Fruit fly (Drosophila melanogaster): ENCODE results near the gene CG44006.

CG44006 gene

DNA sequence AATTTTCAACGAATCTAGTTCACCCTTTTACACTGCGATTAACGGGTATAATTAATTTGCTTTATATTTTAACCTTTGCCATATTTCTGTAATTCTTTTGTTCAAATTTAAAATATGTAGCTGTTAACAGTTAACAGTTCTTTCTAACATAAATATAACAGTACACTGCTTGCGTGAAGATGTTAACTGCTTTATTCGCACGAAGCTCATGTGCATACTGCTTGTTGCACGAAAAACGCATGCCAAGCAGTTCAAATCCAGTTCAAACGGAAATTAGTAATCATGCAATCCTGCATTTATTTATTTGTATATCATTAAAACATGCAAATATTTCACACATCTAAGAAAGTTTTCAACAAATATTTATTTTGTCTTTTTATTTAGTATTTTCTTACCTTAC lies 18.1 kb upstream of the CG44006 start:
- TF ChIP-seq usp (GFP tag; optimal IDR thresholded peaks at IDR 0.05): no peak
- TF ChIP-seq psq (optimal IDR thresholded peaks at IDR 0.05): no peak
- TF ChIP-seq EcR (GFP tag; optimal IDR thresholded peaks at IDR 0.05): no peak
- no peak for TF ChIP-seq pan (optimal IDR thresholded peaks at IDR 0.05)
- TF ChIP-seq Dll (optimal IDR thresholded peaks at IDR 0.05): no peak
- TF ChIP-seq CG8478 (optimal IDR thresholded peaks at IDR 0.05): no peak

DNA sequence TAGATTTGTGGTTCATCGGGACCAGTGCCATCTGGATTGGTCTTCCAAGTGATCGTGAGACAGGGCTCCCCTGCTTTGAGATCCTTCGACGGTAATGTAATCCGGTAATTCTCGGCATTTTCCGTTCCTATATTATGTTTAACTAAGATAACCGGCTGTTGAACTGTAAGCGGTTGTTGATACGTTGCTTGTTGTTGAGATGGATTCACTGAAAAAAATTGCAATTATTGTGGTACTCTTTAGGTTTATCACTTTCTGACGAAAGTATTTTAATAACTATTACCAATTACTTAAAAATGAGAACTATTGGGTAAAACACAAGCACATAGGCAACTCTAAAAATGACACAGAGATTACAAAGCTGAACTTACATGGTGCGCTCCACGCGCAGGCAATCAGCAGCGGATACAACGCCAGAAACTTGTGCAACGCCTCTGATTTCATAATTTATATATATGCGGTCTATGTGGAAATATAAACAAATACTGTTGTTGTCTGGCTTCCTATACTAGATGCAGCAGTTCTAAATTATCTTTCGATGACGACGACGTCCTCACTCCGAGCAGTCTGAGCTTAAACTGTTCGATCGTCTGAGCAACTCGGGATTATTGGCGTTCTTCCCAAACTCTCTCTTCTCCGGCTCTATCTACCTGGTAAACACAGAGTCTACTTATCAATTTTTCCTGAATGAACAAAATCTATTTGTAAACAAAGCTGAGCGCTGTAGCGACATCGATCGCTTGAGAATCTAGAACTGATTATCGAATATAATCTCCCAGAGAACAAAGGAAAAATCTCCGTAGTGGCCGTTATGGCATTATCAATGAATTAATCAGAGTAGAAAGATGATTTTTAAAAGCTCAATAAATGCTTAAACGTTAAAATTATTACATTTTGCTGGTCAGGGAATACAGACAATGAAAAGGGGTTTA lies 17.1 kb upstream of the CG44006 start, which contains the start of gene CG34253:
Gene CG34253, minus strand, starts transcription at position 567 of the 932 bp plus-strand sequence.
- TF ChIP-seq usp (GFP tag; optimal IDR thresholded peaks at IDR 0.05) (no peak), EcR (GFP tag; optimal IDR thresholded peaks at IDR 0.05) (no peak), psq (optimal IDR thresholded peaks at IDR 0.05) (no peak), Dll (optimal IDR thresholded peaks at IDR 0.05) (no peak), CG8478 (optimal IDR thresholded peaks at IDR 0.05) (no peak), pan (optimal IDR thresholded peaks at IDR 0.05) (no peak)

DNA sequence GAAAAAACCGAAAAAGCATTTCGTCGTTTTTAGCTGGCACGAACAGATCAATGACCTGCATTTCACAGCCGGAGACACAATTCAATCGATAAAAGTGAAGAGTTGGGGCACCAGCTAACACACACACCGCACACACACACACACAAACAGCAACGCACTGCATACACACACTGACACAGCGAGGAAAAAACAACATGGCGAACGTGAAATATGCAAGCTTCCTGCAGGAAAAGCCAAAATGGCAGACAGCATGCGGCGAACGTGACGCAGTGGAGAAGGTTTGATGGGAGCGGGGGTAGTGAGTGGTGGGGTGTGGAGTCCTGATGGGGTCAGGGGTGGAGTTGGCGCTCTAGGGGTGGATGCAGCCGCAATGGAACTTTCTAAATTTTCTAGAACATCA lies 14.0 kb upstream of the CG44006 start:
- TF ChIP-seq EcR (GFP tag; optimal IDR thresholded peaks at IDR 0.05): no peak
- TF ChIP-seq usp (GFP tag; optimal IDR thresholded peaks at IDR 0.05): no peak
- TF ChIP-seq pan (optimal IDR thresholded peaks at IDR 0.05): no peak
- no peak for TF ChIP-seq psq (optimal IDR thresholded peaks at IDR 0.05)
- TF ChIP-seq Dll (optimal IDR thresholded peaks at IDR 0.05): no peak
- no peak for TF ChIP-seq CG8478 (optimal IDR thresholded peaks at IDR 0.05)

DNA sequence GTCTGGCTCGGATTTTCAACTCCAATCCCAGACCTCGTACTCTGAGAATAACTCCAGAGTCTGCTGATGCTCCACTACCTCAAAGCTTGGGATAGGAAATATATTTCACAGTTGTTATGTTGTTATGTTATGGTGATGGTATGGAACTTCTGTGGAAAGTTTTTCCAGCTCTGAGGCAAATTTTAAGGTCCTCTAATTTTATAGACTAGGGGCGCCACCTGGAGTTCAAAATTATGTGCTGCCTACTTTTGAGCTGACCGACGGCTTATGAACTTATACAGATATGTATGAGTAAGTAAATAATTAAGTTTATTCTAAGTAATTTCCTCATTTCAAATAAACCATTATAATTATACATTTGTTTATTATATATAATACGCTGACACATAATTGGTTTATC lies 13.5 kb upstream of the CG44006 start:
- TF ChIP-seq pan (optimal IDR thresholded peaks at IDR 0.05) (no peak), usp (GFP tag; optimal IDR thresholded peaks at IDR 0.05) (no peak)

DNA sequence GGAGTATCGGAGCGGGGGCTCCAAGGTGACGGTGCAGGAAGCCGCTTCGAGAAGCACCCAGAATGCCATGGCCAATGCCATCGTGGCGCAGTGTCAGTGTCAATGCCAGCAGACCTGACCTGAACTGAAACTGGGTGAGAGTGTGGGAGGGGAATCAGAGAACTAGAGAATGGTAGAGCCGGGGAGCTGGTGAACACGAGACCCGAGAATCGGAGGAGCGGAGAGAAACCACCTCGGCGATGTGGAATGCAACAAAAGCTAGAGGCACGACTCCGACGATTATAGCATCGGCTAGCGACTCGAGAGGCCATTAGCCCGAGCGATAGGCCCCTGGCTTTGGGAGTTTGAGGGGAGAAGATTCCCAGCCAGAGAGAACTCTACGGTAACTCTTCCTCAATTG lies 12.0 kb upstream of the CG44006 start:
- TF ChIP-seq CG8478 (optimal IDR thresholded peaks at IDR 0.05) (no peak), EcR (GFP tag; optimal IDR thresholded peaks at IDR 0.05) (peak in 1 of 2 experiments; percentile 98), pan (optimal IDR thresholded peaks at IDR 0.05) (no peak)

DNA sequence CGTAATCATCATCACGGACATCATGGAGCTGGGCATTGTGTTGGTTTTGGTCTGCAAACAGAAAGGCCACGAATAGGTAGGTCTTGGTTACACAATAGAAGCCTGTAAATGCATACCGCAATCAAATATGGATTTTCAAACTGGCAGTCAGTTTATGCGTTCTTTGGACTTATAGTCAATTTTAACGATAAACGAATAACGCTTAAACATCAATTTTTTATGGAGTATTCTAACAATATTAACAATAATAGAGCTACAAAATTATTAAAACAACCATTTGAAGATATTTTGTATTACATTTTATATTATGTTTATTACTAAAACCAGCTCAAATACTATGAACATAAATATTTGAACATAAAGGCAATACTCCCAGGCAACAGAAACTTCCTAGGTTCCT lies 11.5 kb upstream of the CG44006 start:
- TF ChIP-seq EcR (GFP tag; optimal IDR thresholded peaks at IDR 0.05) (no peak), pan (optimal IDR thresholded peaks at IDR 0.05) (no peak), CG8478 (optimal IDR thresholded peaks at IDR 0.05) (no peak), usp (GFP tag; optimal IDR thresholded peaks at IDR 0.05) (no peak), Dll (optimal IDR thresholded peaks at IDR 0.05) (no peak), psq (optimal IDR thresholded peaks at IDR 0.05) (no peak)

DNA sequence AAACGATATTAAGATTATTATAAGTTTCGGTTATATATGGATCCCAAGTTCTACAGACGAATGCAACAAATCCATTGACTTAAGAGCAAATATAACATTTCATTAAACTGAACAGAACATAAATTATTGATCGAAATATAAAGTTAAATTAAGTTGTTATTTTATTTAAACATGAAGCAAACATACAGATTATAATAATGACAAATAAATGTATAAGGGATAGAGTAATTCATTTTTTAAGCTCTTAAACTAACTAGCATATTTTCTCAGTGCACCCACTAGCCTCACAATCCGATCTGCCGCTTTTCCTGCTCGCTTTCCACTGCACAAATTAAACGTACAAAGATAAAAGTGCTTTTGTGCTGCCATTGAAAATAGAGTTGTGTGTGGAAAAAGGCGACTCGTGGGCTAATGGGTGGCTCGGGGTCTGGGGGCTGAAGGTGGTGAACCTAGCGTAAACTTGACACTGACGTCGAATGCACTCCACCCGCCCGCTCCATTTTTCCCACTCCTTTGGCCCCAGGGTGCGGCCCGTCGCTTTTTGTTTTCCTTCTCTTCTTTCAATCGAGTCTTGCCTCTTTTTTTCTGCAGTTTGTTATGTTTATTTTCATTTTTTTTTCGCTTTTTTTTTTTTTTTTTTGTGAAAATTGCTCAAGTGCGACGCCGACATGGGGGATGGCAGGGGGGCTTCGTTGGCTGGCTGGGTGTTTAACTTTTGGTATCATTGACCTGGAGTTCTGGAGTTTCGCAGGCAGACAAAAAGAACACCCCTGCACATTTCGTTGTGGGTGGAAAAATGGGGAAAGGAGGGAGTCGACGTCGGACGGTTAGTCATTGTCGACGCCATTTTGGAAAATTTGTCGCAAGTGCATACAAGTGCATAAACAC lies 9.9 kb upstream of the CG44006 start:
- TF ChIP-seq usp (GFP tag; optimal IDR thresholded peaks at IDR 0.05) (no peak), EcR (GFP tag; optimal IDR thresholded peaks at IDR 0.05) (peak in 1 of 2 experiments; percentile 92)

DNA sequence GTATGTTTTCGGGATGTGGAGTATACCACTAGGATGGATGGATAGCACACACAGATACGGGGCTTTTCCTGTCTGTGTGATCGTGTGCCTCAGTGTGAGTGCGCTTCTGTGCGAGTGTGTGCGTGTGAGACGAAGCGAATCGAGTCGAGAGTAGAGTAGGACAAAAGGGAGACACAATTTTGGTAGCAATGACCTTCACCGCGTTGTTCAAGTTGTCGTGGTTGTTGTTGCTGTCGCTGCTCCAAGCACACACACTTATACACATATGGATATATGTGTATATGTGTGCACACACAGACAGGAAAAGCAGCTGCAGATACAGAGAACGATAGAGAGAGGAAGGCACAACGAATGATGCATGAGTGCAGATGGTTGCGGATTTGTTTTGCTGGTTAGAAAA lies 9.2 kb upstream of the CG44006 start:
- peak; percentile 7 to 99 for TF ChIP-seq EcR (GFP tag; optimal IDR thresholded peaks at IDR 0.05)
- TF ChIP-seq usp (GFP tag; optimal IDR thresholded peaks at IDR 0.05): no peak
- TF ChIP-seq psq (optimal IDR thresholded peaks at IDR 0.05): no peak
- TF ChIP-seq CG8478 (optimal IDR thresholded peaks at IDR 0.05): no peak
- no peak for TF ChIP-seq Dll (optimal IDR thresholded peaks at IDR 0.05)

DNA sequence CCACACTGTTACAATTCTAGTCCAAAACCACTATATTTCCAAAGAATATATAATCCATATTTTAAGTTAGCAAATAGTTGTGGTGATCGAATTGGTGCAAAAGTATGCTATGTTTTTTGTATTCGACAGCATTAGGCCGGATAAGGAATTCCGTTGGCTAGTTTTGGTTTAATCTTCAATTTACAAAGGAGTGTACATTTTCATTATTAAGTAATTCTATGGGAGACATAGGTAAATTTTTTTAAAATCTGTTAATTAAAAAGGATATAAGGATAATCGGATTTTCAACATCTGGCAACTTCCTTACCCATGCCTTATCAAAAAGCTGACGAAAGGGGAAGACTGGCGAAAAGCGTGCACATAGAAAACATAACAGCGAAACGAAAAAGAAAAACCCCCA lies 8.7 kb upstream of the CG44006 start:
- TF ChIP-seq Dll (optimal IDR thresholded peaks at IDR 0.05) (no peak), usp (GFP tag; optimal IDR thresholded peaks at IDR 0.05) (no peak), EcR (GFP tag; optimal IDR thresholded peaks at IDR 0.05) (no peak), pan (optimal IDR thresholded peaks at IDR 0.05) (no peak), CG8478 (optimal IDR thresholded peaks at IDR 0.05) (no peak), psq (optimal IDR thresholded peaks at IDR 0.05) (no peak)

DNA sequence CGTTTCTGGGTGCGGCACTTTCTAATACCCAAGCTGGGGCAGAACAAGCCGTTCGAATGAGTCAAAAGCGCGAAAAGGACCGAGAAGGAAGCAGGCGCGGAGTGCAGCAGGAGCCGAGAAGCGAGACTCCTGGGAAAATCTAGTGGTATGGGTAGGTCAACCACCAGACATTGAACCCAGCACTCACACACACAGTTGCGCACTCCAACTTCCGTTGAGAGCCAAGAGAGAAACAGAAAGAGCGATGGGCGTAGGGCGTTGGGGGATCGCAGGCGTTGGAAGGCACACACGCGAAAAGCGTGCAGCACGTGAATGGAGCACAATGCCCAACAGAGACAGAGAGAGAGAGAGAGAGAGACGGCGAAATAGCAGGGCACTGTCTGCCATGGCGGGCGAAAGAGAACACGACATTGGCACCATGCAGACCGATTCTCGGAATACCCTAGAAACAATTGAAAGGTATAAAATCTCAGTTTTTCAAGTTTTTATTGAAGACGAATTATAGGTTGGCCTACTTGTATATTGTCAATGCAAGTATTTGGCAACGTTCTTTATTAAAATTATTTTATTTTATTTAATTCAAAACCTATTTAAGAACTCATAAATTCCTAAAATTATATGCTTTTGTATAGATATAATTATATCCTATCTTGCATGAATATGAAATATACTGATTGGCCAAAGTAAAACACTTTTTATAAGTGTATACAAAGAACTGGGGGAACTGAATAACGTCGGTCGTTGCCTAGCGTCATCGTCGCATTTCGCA lies 7.9 kb upstream of the CG44006 start:
- TF ChIP-seq psq (optimal IDR thresholded peaks at IDR 0.05): no peak
- peak; percentile 47 to 99 for TF ChIP-seq EcR (GFP tag; optimal IDR thresholded peaks at IDR 0.05)

DNA sequence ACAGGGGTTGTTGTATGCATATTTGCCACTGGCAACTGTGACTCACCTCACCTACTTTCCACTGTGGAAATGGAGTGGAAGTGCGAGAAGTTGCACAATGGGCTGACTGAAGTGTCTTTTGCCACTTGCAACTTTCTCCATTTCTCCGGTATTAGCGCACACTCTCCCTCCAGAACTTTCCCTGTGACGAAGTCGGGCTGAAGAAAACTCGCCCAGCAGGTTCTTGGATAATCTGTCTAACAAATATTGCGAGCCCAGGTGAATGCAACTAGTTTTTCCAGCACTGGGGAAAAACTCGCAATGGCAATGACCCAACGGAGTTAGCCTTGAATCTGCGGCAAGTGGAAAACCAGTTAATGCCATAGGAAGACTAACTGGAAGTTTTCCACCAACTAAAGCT lies 6.7 kb upstream of the CG44006 start:
- TF ChIP-seq EcR (GFP tag; optimal IDR thresholded peaks at IDR 0.05) (peak in 1 of 2 experiments; percentile 82), pan (optimal IDR thresholded peaks at IDR 0.05) (no peak)

DNA sequence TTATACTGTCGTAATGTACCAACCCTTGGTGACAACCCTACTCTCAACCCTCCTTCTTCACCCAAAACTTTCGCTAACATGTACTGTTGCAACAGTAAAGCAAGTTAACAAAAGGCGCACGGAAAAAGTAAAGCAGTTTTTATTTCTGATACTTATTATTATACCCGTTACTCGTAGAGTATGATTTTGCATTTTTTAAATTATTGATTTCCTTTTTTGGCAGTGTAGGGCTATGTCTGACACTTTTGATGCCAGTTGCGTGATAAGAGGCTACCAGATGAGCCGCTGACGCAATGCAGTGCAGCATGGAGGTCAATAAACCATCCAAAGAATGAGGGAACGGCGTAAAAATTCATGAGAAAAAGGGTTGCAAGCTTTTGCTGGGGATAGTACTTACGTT lies 5.9 kb upstream of the CG44006 start:
- TF ChIP-seq EcR (GFP tag; optimal IDR thresholded peaks at IDR 0.05): peak in 1 of 2 experiments; percentile 34
- TF ChIP-seq CG8478 (optimal IDR thresholded peaks at IDR 0.05): no peak
- TF ChIP-seq pan (optimal IDR thresholded peaks at IDR 0.05): no peak
- no peak for TF ChIP-seq usp (GFP tag; optimal IDR thresholded peaks at IDR 0.05)
- TF ChIP-seq Dll (optimal IDR thresholded peaks at IDR 0.05): no peak
- no peak for TF ChIP-seq psq (optimal IDR thresholded peaks at IDR 0.05)

Data from whole organism.